Worm (Caenorhabditis elegans) whole organism, young adult: ENCODE results near the gene M02D8.2.

ENCODE experiments used
- B0035.1 ChIP-seq: sonication (generic microtip); optimal IDR thresholded peaks from 2 replicates; lab custom pipeline; 2016; ENCODE audit warnings: missing genetic modification characterization, mild to moderate bottlenecking, missing compliant biosample characterization, missing genotype, missing genetic modification reagents
- B0261.1 ChIP-seq: sonication (generic microtip); optimal IDR thresholded peaks from 2 replicates; lab custom pipeline; 2016; ENCODE audit warnings: mild to moderate bottlenecking, missing genetic modification characterization, moderate library complexity, missing compliant biosample characterization
- F22D6.2 ChIP-seq: sonication (generic microtip); optimal IDR thresholded peaks from 2 replicates; lab custom pipeline; 2016; ENCODE audit warnings: mild to moderate bottlenecking, missing genetic modification characterization, missing compliant biosample characterization
- F23B12.7 ChIP-seq: sonication (generic microtip); optimal IDR thresholded peaks from 2 replicates; lab custom pipeline; 2017; ENCODE audit warnings: missing genetic modification characterization, mild to moderate bottlenecking, missing compliant biosample characterization, antibody characterized with exemption, moderate library complexity; ENCODE audit not compliant: insufficient read depth
- F39B2.1 ChIP-seq: fragments of 200-800 bp; sonication (Bioruptor generic); IDR thresholded peaks from 2 replicates; pipeline ENCODE4 v1.3.6; 2022; ENCODE audit warnings: missing genetic modification reagents, missing genetic modification characterization, missing compliant biosample characterization
- T07F8.4 ChIP-seq: sonication (generic microtip); optimal IDR thresholded peaks from 2 replicates; lab custom pipeline; 2016; ENCODE audit warnings: mild to moderate bottlenecking, missing genetic modification characterization, moderate library complexity, missing compliant biosample characterization
- T26A5.8 ChIP-seq: sonication (generic microtip); optimal IDR thresholded peaks from 2 replicates; lab custom pipeline; 2016; ENCODE audit warnings: missing genetic modification characterization, missing compliant biosample characterization
- Y53F4B.3 ChIP-seq: fragments of 200-800 bp; sonication (Bioruptor generic); IDR thresholded peaks from 2 replicates; pipeline ENCODE4 v1.3.6; 2022; ENCODE audit warnings: missing genetic modification reagents, missing genetic modification characterization, missing compliant biosample characterization
- Y56A3A.18 ChIP-seq: fragments of 200-800 bp; sonication (Bioruptor generic); IDR thresholded peaks from 2 replicates; pipeline ENCODE4 v1.3.6; 2022; ENCODE audit warnings: missing genetic modification reagents, missing genetic modification characterization, missing compliant biosample characterization
- Y95B8A.8 ChIP-seq: fragments of 200-800 bp; sonication (Bioruptor generic); IDR thresholded peaks from 2 replicates; pipeline ENCODE4 v1.3.6; 2022; ENCODE audit warnings: missing genetic modification reagents, missing genetic modification characterization, missing compliant biosample characterization
- akir-1 ChIP-seq: fragments of 200-800 bp; sonication (Bioruptor generic); optimal IDR thresholded peaks from 2 replicates; lab custom pipeline; 2018; ENCODE audit warnings: mild to moderate bottlenecking, missing genetic modification characterization, moderate library complexity, missing compliant biosample characterization
- ama-1 ChIP-seq, 3 experiments: fragments of 150-350 bp in 1 of 3; sonication (generic microtip) in 2 of 3; optimal IDR thresholded peaks; 2 replicates each; lab custom pipeline; 2014 to 2018; ENCODE audit warnings: missing biosample characterization in 2 of 3, missing genetic modification characterization in 2 of 3, missing genetic modification reagents in 2 of 3
- atf-7 ChIP-seq: sonication (generic microtip); optimal IDR thresholded peaks from 2 replicates; lab custom pipeline; 2017; ENCODE audit warnings: mild to moderate bottlenecking, missing genetic modification characterization, missing compliant biosample characterization
- attf-5 ChIP-seq: fragments of 200-800 bp; sonication (Bioruptor generic); optimal IDR thresholded peaks from 2 replicates; lab custom pipeline; 2018; ENCODE audit warnings: mild to moderate bottlenecking, missing genetic modification characterization, missing compliant biosample characterization
- attf-6 ChIP-seq: fragments of 200-800 bp; sonication (Bioruptor generic); IDR thresholded peaks from 2 replicates; pipeline ENCODE4 v1.3.6; 2022; ENCODE audit warnings: missing genetic modification reagents, missing genetic modification characterization, missing compliant biosample characterization
- bed-2 ChIP-seq: fragments of 200-800 bp; sonication (Bioruptor generic); IDR thresholded peaks from 2 replicates; pipeline ENCODE4 v1.3.6; 2022; ENCODE audit warnings: missing genetic modification reagents, missing genetic modification characterization, missing compliant biosample characterization
- ccch-3 ChIP-seq: fragments of 200-800 bp; sonication (Bioruptor generic); optimal IDR thresholded peaks from 2 replicates; lab custom pipeline; 2018; ENCODE audit warnings: mild to moderate bottlenecking, missing genetic modification characterization, missing compliant biosample characterization
- cebp-1 ChIP-seq, 2 experiments: fragments of 200-800 bp in 1 of 2; sonication (Bioruptor generic) in 1 of 2; sonication (generic microtip) in 1 of 2; IDR thresholded peaks in 1 of 2; optimal IDR thresholded peaks in 1 of 2; 2 replicates each; pipeline versions ENCODE4 v1.3.6 to Lab custom; 2017 to 2022; ENCODE audit warnings: missing compliant biosample characterization in 2 of 2, missing genetic modification characterization in 2 of 2, mild to moderate bottlenecking in 1 of 2, missing genetic modification reagents in 1 of 2, moderate library complexity in 1 of 2
- ceh-40 ChIP-seq: fragments of 200-800 bp; sonication (Bioruptor generic); IDR thresholded peaks from 2 replicates; pipeline ENCODE4 v1.3.6; 2022; ENCODE audit warnings: missing genetic modification characterization, missing compliant biosample characterization
- ceh-79 ChIP-seq: sonication (generic microtip); optimal IDR thresholded peaks from 2 replicates; lab custom pipeline; 2017; ENCODE audit warnings: mild to moderate bottlenecking, missing genetic modification characterization, missing compliant biosample characterization
- die-1 ChIP-seq: sonication (generic microtip); optimal IDR thresholded peaks from 2 replicates; lab custom pipeline; 2016; ENCODE audit warnings: missing genotype, mild to moderate bottlenecking, missing genetic modification characterization, missing compliant biosample characterization
- hlh-12 ChIP-seq: sonication (generic microtip); optimal IDR thresholded peaks from 2 replicates; lab custom pipeline; 2016; ENCODE audit warnings: missing genetic modification characterization, missing compliant biosample characterization
- lin-35 ChIP-seq, 3 experiments: fragments of 150-350 bp in 2 of 3; sonication (generic microtip) in 1 of 3; optimal IDR thresholded peaks; 2 replicates each; lab custom pipeline; 2014 to 2018; ENCODE audit warnings: missing biosample characterization in 3 of 3, missing genetic modification characterization in 3 of 3, missing genetic modification reagents in 3 of 3
- lsl-1 ChIP-seq: fragments of 200-800 bp; sonication (Bioruptor generic); optimal IDR thresholded peaks from 2 replicates; lab custom pipeline; 2018; ENCODE audit warnings: mild to moderate bottlenecking, missing genetic modification characterization, moderate library complexity, missing compliant biosample characterization
- nhr-179 ChIP-seq: sonication (generic microtip); optimal IDR thresholded peaks from 2 replicates; lab custom pipeline; 2016; ENCODE audit warnings: mild to moderate bottlenecking, missing genetic modification characterization, missing compliant biosample characterization
- nhr-27 ChIP-seq: fragments of 200-800 bp; sonication (Bioruptor generic); optimal IDR thresholded peaks from 2 replicates; lab custom pipeline; 2018; ENCODE audit warnings: mild to moderate bottlenecking, missing genetic modification characterization, moderate library complexity, missing compliant biosample characterization
- nhr-80 ChIP-seq: sonication (generic microtip); optimal IDR thresholded peaks from 2 replicates; lab custom pipeline; 2016; ENCODE audit warnings: missing genetic modification characterization, missing compliant biosample characterization
- nhr-90 ChIP-seq: sonication (generic microtip); optimal IDR thresholded peaks from 2 replicates; lab custom pipeline; 2016; ENCODE audit warnings: missing genotype, mild to moderate bottlenecking, missing genetic modification characterization, missing compliant biosample characterization
- rcor-1 ChIP-seq: fragments of 200-800 bp; sonication (Bioruptor generic); IDR thresholded peaks from 2 replicates; pipeline ENCODE4 v1.3.6; 2022; ENCODE audit warnings: missing genetic modification reagents, missing genetic modification characterization, missing compliant biosample characterization
- rec-8 ChIP-seq, 2 experiments: sonication (generic microtip); optimal IDR thresholded peaks; 2 replicates each; lab custom pipeline; 2016; ENCODE audit warnings: mild to moderate bottlenecking in 2 of 2, missing genetic modification characterization in 2 of 2, missing genetic modification reagents in 2 of 2, missing genotype in 2 of 2, missing biosample characterization in 1 of 2, missing compliant biosample characterization in 1 of 2, moderate library complexity in 1 of 2
- rpc-1 ChIP-seq, 2 experiments: fragments of 150-350 bp in 1 of 2; sonication (generic microtip) in 1 of 2; optimal IDR thresholded peaks; 2 replicates each; lab custom pipeline; 2014 to 2018; ENCODE audit warnings: missing biosample characterization in 1 of 2, missing genetic modification characterization in 1 of 2, missing genetic modification reagents in 1 of 2, missing genotype in 1 of 2
- snpc-1.1 ChIP-seq: sonication (generic microtip); optimal IDR thresholded peaks from 2 replicates; lab custom pipeline; 2017; ENCODE audit warnings: missing genetic modification characterization, mild to moderate bottlenecking, missing compliant biosample characterization, antibody characterized with exemption, moderate library complexity, missing genotype, missing genetic modification reagents; ENCODE audit not compliant: insufficient read depth
- sptf-2 ChIP-seq: fragments of 200-800 bp; sonication (Bioruptor generic); optimal IDR thresholded peaks from 2 replicates; lab custom pipeline; 2018; ENCODE audit warnings: mild to moderate bottlenecking, missing genetic modification characterization, missing compliant biosample characterization
- unc-62 ChIP-seq: fragments of 150-350 bp; optimal IDR thresholded peaks from 2 replicates; lab custom pipeline; 2014; ENCODE audit warnings: missing biosample characterization, missing genetic modification reagents, missing genetic modification characterization
- zfh-2 ChIP-seq: fragments of 200-800 bp; sonication (Bioruptor generic); conservative IDR thresholded peaks from 2 replicates; pipeline ENCODE4 v1.3.6; 2022; ENCODE audit warnings: missing genetic modification reagents, missing genetic modification characterization, missing compliant biosample characterization
- ztf-28 ChIP-seq: fragments of 200-800 bp; sonication (Bioruptor generic); IDR thresholded peaks from 2 replicates; pipeline ENCODE4 v1.3.6; 2022; ENCODE audit warnings: missing genetic modification reagents, missing genetic modification characterization, missing compliant biosample characterization
- ztf-3 ChIP-seq: fragments of 200-800 bp; sonication (Bioruptor generic); optimal IDR thresholded peaks from 2 replicates; lab custom pipeline; 2018; ENCODE audit warnings: mild to moderate bottlenecking, missing genetic modification characterization, missing compliant biosample characterization

The M02D8.2 gene

DNA sequence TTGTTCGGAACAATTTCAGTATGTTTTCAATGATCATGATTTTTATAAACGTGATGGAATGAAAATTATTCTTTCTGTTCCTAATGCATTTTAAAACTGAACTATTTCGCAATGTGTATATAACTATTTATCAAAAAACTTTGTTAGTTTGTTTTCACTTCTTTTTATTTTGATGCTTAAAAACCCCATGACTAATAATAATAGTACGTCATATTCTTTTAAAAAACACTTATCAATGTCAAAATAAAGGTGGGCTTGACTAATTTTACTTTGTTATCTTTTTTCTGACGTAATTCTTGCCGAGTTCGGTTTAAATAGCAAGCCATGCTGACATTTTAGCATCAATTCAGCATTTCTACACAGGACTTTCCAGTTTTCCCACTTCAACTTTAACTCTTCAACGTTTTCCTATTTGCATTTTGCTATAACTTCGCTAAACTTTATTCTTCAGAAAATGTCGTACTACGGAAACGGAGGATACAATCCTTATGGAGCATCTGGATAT lies 28.3 kb upstream of the M02D8.2 start, which contains the start of gene F53A9.1:
Gene F53A9.1, plus strand, starts transcription at position 455 of the 505 bp plus-strand sequence.
- TF ChIP-seq B0035.1 (tag; lab: Kevin White, UChicago) (no peak), Y53F4B.3 (GFP tag; lab: Robert Waterston, UW) (no peak), unc-62 (GFP tag; lab: Kevin White, UChicago) (peak; percentile 72)

DNA sequence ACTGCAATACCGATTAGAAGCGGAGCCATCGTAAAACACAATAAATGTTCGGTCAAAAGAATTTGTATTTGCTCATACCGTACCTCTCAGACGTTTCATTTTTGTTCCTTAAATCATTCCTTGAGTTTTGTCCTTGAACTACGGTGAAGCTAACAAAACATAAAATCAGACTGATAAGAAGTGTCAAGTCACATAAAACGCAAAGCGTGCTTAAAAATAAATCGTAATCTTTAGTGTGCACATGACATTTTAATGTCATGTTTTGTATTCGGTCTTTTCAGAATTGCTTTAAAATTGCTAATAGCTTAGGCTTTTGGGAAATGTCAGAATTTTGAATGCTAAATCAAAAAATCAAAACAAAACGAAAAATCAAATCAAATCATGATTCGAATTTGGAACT lies 26.8 kb upstream of the M02D8.2 start:
- no peak for TF ChIP-seq lsl-1 (GFP tag; lab: Kevin White, UChicago)
- no peak for TF ChIP-seq sptf-2 (GFP tag; lab: Kevin White, UChicago)
- no peak for TF ChIP-seq ccch-3
- no peak for TF ChIP-seq F39B2.1
- no peak for TF ChIP-seq F23B12.7 (tag; lab: Kevin White, UChicago)
- no peak for TF ChIP-seq cebp-1 (GFP tag; IDR thresholded peaks at IDR 0.05; lab: Robert Waterston, UW)
- TF ChIP-seq cebp-1 (tag; optimal IDR thresholded peaks at IDR 0.05; lab: Kevin White, UChicago) = peak; percentile 25
- no peak for TF ChIP-seq rec-8 (tag; optimal IDR thresholded peaks at IDR 0.05; lab: Kevin White, UChicago)
- TF ChIP-seq ztf-28 = no peak
- no peak for TF ChIP-seq F22D6.2 (tag; lab: Kevin White, UChicago)
- no peak for TF ChIP-seq nhr-179 (tag; lab: Kevin White, UChicago)
- no peak for TF ChIP-seq ama-1 (optimal IDR thresholded peaks at IDR 0.05; lab: Kevin White, UChicago)
- TF ChIP-seq ama-1 (GFP tag; optimal IDR thresholded peaks at IDR 0.05; lab: Kevin White, UChicago) = no peak
- TF ChIP-seq nhr-90 = no peak
- TF ChIP-seq unc-62 (GFP tag; lab: Kevin White, UChicago) = peak; percentile 11
- peak; percentile 72 for TF ChIP-seq nhr-80 (tag; lab: Kevin White, UChicago)

DNA sequence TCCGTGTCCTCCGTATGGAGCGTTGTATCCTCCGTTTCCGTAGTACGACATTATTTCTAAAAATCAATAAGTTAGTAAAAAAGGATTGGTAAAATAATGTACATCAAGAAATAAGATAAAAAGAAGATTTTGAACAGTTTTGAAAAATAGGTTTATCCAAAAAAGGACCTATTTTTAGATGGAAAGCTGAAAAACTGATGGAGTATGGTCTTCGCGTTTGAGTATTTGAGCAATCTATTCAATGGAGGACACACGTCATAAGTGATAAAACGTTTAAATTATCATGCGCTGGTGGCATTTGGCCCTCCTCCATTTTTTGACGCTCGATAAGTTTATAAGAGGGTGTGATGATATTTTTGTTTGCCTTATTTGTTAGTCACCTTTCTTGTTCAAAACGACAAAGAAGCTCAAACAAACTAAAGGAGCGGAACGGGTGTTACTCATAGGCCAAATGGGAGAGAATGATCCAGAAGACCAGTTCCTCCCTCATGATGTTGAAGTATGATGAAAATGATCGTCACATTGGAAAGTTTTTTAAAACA lies 25.6 kb upstream of the M02D8.2 start, which contains the start of gene F53A9.6:
Gene F53A9.6, minus strand, starts transcription at position 51 of the 542 bp plus-strand sequence.
- TF ChIP-seq nhr-80 (tag; lab: Kevin White, UChicago) (peak; percentile 4), lin-35 (GFP tag; optimal IDR thresholded peaks at IDR 0.05; lab: Kevin White, UChicago) (no peak)

ce11 chrX:8714845-8715244 lies 24.6 kb upstream of the M02D8.2 start:
- TF ChIP-seq nhr-80 (tag; lab: Kevin White, UChicago) = peak; percentile 5
- TF ChIP-seq rpc-1 (optimal IDR thresholded peaks at IDR 0.05; lab: Kevin White, UChicago) = no peak
- no peak for TF ChIP-seq rpc-1 (tag; optimal IDR thresholded peaks at IDR 0.05; lab: Kevin White, UChicago)

- TF ChIP-seq rcor-1 (GFP tag; lab: Robert Waterston, UW) = no peak
- no peak for TF ChIP-seq attf-6 (GFP tag; lab: Robert Waterston, UW)
- TF ChIP-seq B0261.1 = no peak
- no peak for TF ChIP-seq atf-7 (tag; lab: Kevin White, UChicago)
- no peak for TF ChIP-seq hlh-12
- TF ChIP-seq akir-1 (GFP tag; lab: Kevin White, UChicago) = no peak
- no peak for TF ChIP-seq zfh-2 (GFP tag; lab: Robert Waterston, UW)
- TF ChIP-seq bed-2 (GFP tag; lab: Robert Waterston, UW) = no peak
- no peak for TF ChIP-seq T26A5.8
- TF ChIP-seq snpc-1.1 (tag; lab: Kevin White, UChicago) = no peak
- TF ChIP-seq ceh-40 (GFP tag; lab: Robert Waterston, UW) = no peak
- TF ChIP-seq ceh-79 = no peak
- no peak for TF ChIP-seq ztf-3 (GFP tag; lab: Kevin White, UChicago)
- no peak for TF ChIP-seq attf-5 (GFP tag; lab: Kevin White, UChicago)
- no peak for TF ChIP-seq T07F8.4 (tag; lab: Kevin White, UChicago)
- TF ChIP-seq die-1 = no peak
- TF ChIP-seq nhr-27 (tag; lab: Kevin White, UChicago) = no peak
- no peak for TF ChIP-seq Y56A3A.18 (GFP tag; lab: Robert Waterston, UW)
- no peak for TF ChIP-seq Y95B8A.8 (GFP tag; lab: Robert Waterston, UW)
Measured at ce11 chrX:8716822-8717221, 22.7 kb upstream of the M02D8.2 start, which contains the start of gene F53A9.7. F53A9.7 (minus strand) TSS chrX:8716922.
